Fruit fly (Drosophila melanogaster) whole organism, adult: ENCODE measurements around the gene CG43736.

Source experiments
- CG11617 ChIP-seq: fragments of 200-800 bp; sonication (Bioruptor generic); optimal IDR thresholded peaks from 2 replicates; lab custom pipeline; 2017; ENCODE audit warnings: mild to moderate bottlenecking, missing biosample characterization, missing genetic modification reagents, missing genetic modification characterization
- Hr96 ChIP-seq: fragments of 200-800 bp; sonication (Bioruptor generic); optimal IDR thresholded peaks from 2 replicates; lab custom pipeline; 2016; ENCODE audit warnings: missing biosample characterization, missing genetic modification characterization
- toe ChIP-seq: fragments of 200-800 bp; sonication (Bioruptor generic); optimal IDR thresholded peaks from 2 replicates; lab custom pipeline; 2016; ENCODE audit warnings: missing biosample characterization, missing genetic modification characterization

DNA sequence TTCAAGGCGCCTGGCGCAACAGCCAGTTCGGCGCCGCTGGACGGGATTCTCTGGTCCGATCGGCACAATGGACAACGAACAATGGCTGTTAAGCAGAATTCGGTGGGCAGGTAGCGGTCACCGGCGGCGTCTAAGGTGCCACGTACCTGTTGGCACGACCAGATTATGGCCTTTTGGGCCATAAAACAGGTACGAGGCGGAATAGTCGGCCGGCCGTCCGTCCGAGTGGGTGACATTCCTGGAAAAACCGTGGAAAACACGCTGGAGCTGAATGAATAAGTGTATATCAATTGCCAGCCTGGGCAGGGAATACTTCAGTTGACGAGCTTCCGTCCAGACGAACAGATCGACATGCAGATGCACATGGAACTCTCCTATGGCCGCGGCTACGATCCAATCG lies 40.8 kb upstream of the CG43736 start, which contains the start of gene Atx-1:
- no peak for TF ChIP-seq toe
- no peak for TF ChIP-seq CG11617 (GFP tag; lab: Kevin White, UChicago)
- TF ChIP-seq Hr96 (GFP tag; lab: Kevin White, UChicago): no peak
